Worm (Caenorhabditis elegans) whole organism, mixed stage, embryonic: ENCODE measurements around the gene Y17G9B.2.

Experiments used
- M03D4.4 ChIP-seq: sonication (generic microtip); optimal IDR thresholded peaks from 2 replicates; lab custom pipeline; 2017; ENCODE audit warnings: mild to moderate bottlenecking, missing genetic modification characterization, missing compliant biosample characterization
- bed-3 ChIP-seq: fragments of 200-800 bp; sonication (Bioruptor generic); optimal IDR thresholded peaks from 3 replicates; lab custom pipeline; 2018; ENCODE audit warnings: mild to moderate bottlenecking, missing genetic modification characterization, moderate library complexity, missing compliant biosample characterization
- blmp-1 ChIP-seq: fragments of 150-350 bp; optimal IDR thresholded peaks from 2 replicates; lab custom pipeline; 2014; ENCODE audit warnings: missing biosample characterization, missing genetic modification characterization
- ceh-39 ChIP-seq: fragments of 150-350 bp; optimal IDR thresholded peaks from 2 replicates; lab custom pipeline; 2014; ENCODE audit warnings: missing biosample characterization, missing genetic modification characterization
- ceh-43 ChIP-seq: fragments of 200-800 bp; sonication (Bioruptor generic); optimal IDR thresholded peaks from 2 replicates; lab custom pipeline; 2018; ENCODE audit warnings: mild to moderate bottlenecking, missing genetic modification characterization, moderate library complexity, missing compliant biosample characterization
- ceh-83 ChIP-seq: fragments of 200-800 bp; sonication (Bioruptor generic); optimal IDR thresholded peaks from 2 replicates; lab custom pipeline; 2018; ENCODE audit warnings: mild to moderate bottlenecking, missing genetic modification characterization, missing compliant biosample characterization
- ces-1 ChIP-seq: fragments of 150-350 bp; optimal IDR thresholded peaks from 2 replicates; lab custom pipeline; 2014; ENCODE audit warnings: missing biosample characterization, missing genetic modification reagents, missing genetic modification characterization
- cnd-1 ChIP-seq: fragments of 200-800 bp; sonication (Bioruptor generic); optimal IDR thresholded peaks from 2 replicates; lab custom pipeline; 2018; ENCODE audit warnings: mild to moderate bottlenecking, missing genetic modification characterization, missing compliant biosample characterization
- drap-1 ChIP-seq: fragments of 200-800 bp; sonication (Bioruptor generic); optimal IDR thresholded peaks from 3 replicates; lab custom pipeline; 2018; ENCODE audit warnings: mild to moderate bottlenecking, missing genetic modification characterization, missing compliant biosample characterization
- elt-1 ChIP-seq: sonication (generic microtip); optimal IDR thresholded peaks from 2 replicates; lab custom pipeline; 2017; ENCODE audit warnings: missing genetic modification characterization, mild to moderate bottlenecking, missing compliant biosample characterization, antibody characterized with exemption, moderate library complexity, borderline replicate concordance; ENCODE audit not compliant: insufficient read depth
- elt-3 ChIP-seq: fragments of 150-350 bp; optimal IDR thresholded peaks from 2 replicates; lab custom pipeline; 2014; ENCODE audit warnings: missing biosample characterization, missing genetic modification characterization
- flh-1 ChIP-seq: fragments of 200-800 bp; sonication (Bioruptor generic); optimal IDR thresholded peaks from 2 replicates; lab custom pipeline; 2018; ENCODE audit warnings: mild to moderate bottlenecking, missing genetic modification characterization, moderate library complexity, missing compliant biosample characterization
- ham-2 ChIP-seq: fragments of 200-800 bp; sonication (Bioruptor generic); optimal IDR thresholded peaks from 2 replicates; lab custom pipeline; 2018; ENCODE audit warnings: mild to moderate bottlenecking, missing genetic modification characterization, missing compliant biosample characterization
- hlh-1 ChIP-seq: fragments of 150-350 bp; optimal IDR thresholded peaks from 2 replicates; lab custom pipeline; 2014; ENCODE audit warnings: missing biosample characterization, missing genetic modification reagents, missing genetic modification characterization
- lin-13 ChIP-seq: fragments of 150-350 bp; optimal IDR thresholded peaks from 2 replicates; lab custom pipeline; 2014; ENCODE audit warnings: missing biosample characterization, missing genetic modification characterization
- lin-32 ChIP-seq: fragments of 200-800 bp; sonication (Bioruptor generic); optimal IDR thresholded peaks from 2 replicates; lab custom pipeline; 2018; ENCODE audit warnings: mild to moderate bottlenecking, missing genetic modification characterization, missing compliant biosample characterization
- lsy-2 ChIP-seq: fragments of 150-350 bp; optimal IDR thresholded peaks from 2 replicates; lab custom pipeline; 2014; ENCODE audit warnings: missing biosample characterization, missing genetic modification characterization
- mab-5 ChIP-seq: fragments of 150-350 bp; optimal IDR thresholded peaks from 2 replicates; lab custom pipeline; 2014; ENCODE audit warnings: missing biosample characterization, missing genetic modification characterization
- mep-1 ChIP-seq: fragments of 150-350 bp; optimal IDR thresholded peaks from 2 replicates; lab custom pipeline; 2017; ENCODE audit warnings: missing biosample characterization, missing genetic modification reagents, missing genetic modification characterization, inconsistent platforms
- mls-2 ChIP-seq: sonication (generic microtip); optimal IDR thresholded peaks from 2 replicates; lab custom pipeline; 2016; ENCODE audit warnings: mild to moderate bottlenecking, missing genetic modification characterization, moderate library complexity, missing compliant biosample characterization
- nhr-12 ChIP-seq: fragments of 150-350 bp; optimal IDR thresholded peaks from 2 replicates; lab custom pipeline; 2014; ENCODE audit warnings: missing biosample characterization, missing genetic modification characterization
- nhr-2 ChIP-seq: fragments of 150-350 bp; optimal IDR thresholded peaks from 2 replicates; lab custom pipeline; 2014; ENCODE audit warnings: missing biosample characterization, missing genetic modification characterization
- nhr-237 ChIP-seq: fragments of 150-350 bp; optimal IDR thresholded peaks from 2 replicates; lab custom pipeline; 2014; ENCODE audit warnings: missing biosample characterization, missing genetic modification characterization
- nhr-28 ChIP-seq: fragments of 150-350 bp; optimal IDR thresholded peaks from 2 replicates; lab custom pipeline; 2014; ENCODE audit warnings: missing biosample characterization, missing genetic modification characterization
- nhr-76 ChIP-seq: sonication (generic microtip); optimal IDR thresholded peaks from 2 replicates; lab custom pipeline; 2017; ENCODE audit warnings: missing biosample characterization, missing genetic modification characterization
- pha-4 ChIP-seq: fragments of 150-350 bp; optimal IDR thresholded peaks from 2 replicates; lab custom pipeline; 2018; ENCODE audit warnings: missing biosample characterization, missing genetic modification reagents, missing genetic modification characterization
- sem-2 ChIP-seq: fragments of 200-800 bp; sonication (Bioruptor generic); optimal IDR thresholded peaks from 2 replicates; lab custom pipeline; 2018; ENCODE audit warnings: mild to moderate bottlenecking, missing genetic modification characterization, missing compliant biosample characterization
- snpc-4 ChIP-seq: fragments of 150-350 bp; optimal IDR thresholded peaks from 2 replicates; lab custom pipeline; 2014; ENCODE audit warnings: missing biosample characterization, missing genetic modification characterization
- sptf-1 ChIP-seq: sonication (generic microtip); optimal IDR thresholded peaks from 2 replicates; lab custom pipeline; 2017; ENCODE audit warnings: mild to moderate bottlenecking, missing genetic modification characterization, moderate library complexity, missing compliant biosample characterization
- tbx-8 ChIP-seq: fragments of 200-800 bp; sonication (Bioruptor generic); optimal IDR thresholded peaks from 2 replicates; lab custom pipeline; 2018; ENCODE audit warnings: mild to moderate bottlenecking, missing genetic modification characterization, moderate library complexity, missing compliant biosample characterization
- unc-120 ChIP-seq: sonication (generic microtip); optimal IDR thresholded peaks from 2 replicates; lab custom pipeline; 2017; ENCODE audit warnings: missing genetic modification characterization, missing compliant biosample characterization; ENCODE audit not compliant: poor library complexity, severe bottlenecking
- unc-39 ChIP-seq: fragments of 150-350 bp; optimal IDR thresholded peaks from 2 replicates; lab custom pipeline; 2014; ENCODE audit warnings: missing biosample characterization, missing genetic modification characterization
- unc-62 ChIP-seq: fragments of 150-350 bp; optimal IDR thresholded peaks from 2 replicates; lab custom pipeline; 2014; ENCODE audit warnings: missing biosample characterization, missing genetic modification reagents, missing genetic modification characterization
- zip-8 ChIP-seq: fragments of 150-350 bp; optimal IDR thresholded peaks from 2 replicates; lab custom pipeline; 2014; ENCODE audit warnings: missing biosample characterization, missing genetic modification characterization
- ztf-11 ChIP-seq: fragments of 150-350 bp; optimal IDR thresholded peaks from 2 replicates; lab custom pipeline; 2014; ENCODE audit warnings: missing biosample characterization, missing genetic modification characterization

Y17G9B.2 gene

DNA sequence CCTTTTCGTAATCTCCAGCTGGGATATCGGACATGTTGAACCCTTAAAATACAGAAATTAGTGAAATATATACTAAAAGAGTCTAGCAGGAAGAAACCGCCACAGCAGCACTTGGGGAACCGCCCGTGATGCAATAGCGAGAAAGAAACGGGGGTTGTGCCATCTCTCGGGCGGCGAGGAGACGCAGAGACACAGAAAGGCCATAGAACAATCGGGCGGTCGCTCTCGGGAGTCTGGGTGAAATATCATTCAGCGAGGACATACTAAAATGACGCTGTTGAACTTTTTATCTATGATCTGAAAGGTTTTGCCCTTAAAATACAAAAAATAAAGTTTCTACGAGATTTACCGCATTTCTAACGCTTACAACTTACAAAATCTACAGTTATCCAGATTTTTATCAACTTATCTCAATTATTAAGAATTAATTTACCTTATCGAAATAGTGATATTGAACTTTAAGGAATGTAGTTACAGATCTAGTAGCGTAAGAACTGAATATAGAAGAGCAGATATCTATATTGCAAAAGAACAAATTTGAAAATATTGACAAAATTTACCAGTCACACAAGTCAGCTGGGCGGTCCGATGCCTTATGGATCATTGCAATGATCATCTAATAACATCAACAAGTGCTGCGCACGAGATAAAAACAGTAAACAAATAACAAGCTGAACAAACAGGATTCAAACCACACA, 15.4 kb upstream of the Y17G9B.2 start, which contains the start of gene cyc-2.1 (continued):
- TF ChIP-seq blmp-1 (no peak), M03D4.4 (tag; lab: Kevin White, UChicago) (peak; percentile 31), unc-120 (no peak), nhr-28 (tag; lab: Kevin White, UChicago) (no peak), ztf-11 (tag; lab: Kevin White, UChicago) (no peak), sem-2 (no peak), cnd-1 (tag; lab: Kevin White, UChicago) (no peak), mls-2 (tag; lab: Kevin White, UChicago) (no peak), lin-32 (GFP tag; lab: Kevin White, UChicago) (no peak)

DNA sequence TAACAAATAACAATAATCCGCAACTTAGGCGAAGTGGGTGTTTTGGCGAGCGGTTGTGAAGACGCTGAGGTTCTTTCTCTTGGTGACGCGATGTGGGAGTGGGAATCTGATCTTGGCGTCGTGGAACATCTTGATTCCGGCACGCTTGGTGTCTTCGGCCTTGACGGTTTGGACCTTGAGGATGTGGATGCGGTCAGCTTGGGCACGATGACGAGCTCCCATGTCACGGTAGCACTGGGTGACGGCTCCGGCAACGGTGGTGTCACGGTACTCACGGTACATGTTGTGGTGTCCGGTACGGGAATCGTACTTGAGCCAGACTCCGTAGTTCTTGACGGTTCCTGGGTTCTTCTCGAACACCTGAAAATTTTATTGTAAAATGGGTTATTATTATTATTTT, 14.8 kb upstream of the Y17G9B.2 start:
- TF ChIP-seq lin-32 (GFP tag; lab: Kevin White, UChicago) (no peak), zip-8 (tag; lab: Kevin White, UChicago) (no peak), mep-1 (tag; lab: Kevin White, UChicago) (no peak), mab-5 (no peak)
- TF ChIP-seq, all 35 proteins: peak for 0

DNA sequence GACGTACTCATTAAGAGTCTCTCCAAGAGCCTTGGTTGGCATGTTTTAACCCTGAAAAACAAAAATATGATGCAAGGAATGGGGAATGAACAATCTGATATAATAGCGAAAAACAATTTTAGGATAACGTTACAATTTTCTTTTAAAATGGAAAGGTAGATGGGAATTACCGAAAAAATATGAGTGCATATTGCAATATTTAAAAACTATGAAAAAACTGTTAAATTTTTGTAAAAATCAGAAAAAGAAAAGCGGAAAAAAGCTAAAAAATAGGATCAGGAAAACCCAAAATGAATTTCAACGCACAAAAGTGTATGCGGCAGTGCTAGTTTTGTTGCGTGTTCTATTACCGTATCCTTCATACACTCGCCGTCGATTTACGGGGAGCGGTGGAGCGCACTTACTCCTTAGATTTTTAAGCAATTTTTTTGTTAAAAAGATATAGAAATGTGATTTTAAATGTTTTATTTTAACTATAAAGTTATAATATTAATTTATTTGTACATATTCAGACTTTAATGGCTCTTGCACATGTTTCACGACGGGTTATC, 14.1 kb upstream of the Y17G9B.2 start, which contains the start of the genes rpl-20 and Y17G9B.5:
Gene rpl-20, minus strand, starts transcription at position 51 of the 551 bp plus-strand sequence.
Gene Y17G9B.5, plus strand, starts transcription at position 513 of the 551 bp plus-strand sequence.
- TF ChIP-seq ztf-11 (tag; lab: Kevin White, UChicago) (peak; percentile 84), flh-1 (no peak), snpc-4 (no peak), nhr-2 (tag; lab: Kevin White, UChicago) (peak; percentile 61), lin-13 (tag; lab: Kevin White, UChicago) (peak; percentile 100), pha-4 (tag; lab: Kevin White, UChicago) (peak; percentile 100), ces-1 (peak; percentile 96), ceh-39 (tag; lab: Kevin White, UChicago) (peak; percentile 100), tbx-8 (GFP tag; lab: Kevin White, UChicago) (peak; percentile 89), M03D4.4 (tag; lab: Kevin White, UChicago) (peak; percentile 94), mls-2 (tag; lab: Kevin White, UChicago) (peak; percentile 91), unc-120 (peak; percentile 86), nhr-12 (no peak), lin-32 (GFP tag; lab: Kevin White, UChicago) (peak; percentile 78), bed-3 (peak; percentile 66), lsy-2 (tag; lab: Kevin White, UChicago) (peak; percentile 100), unc-39 (tag; lab: Kevin White, UChicago) (no peak), hlh-1 (tag; lab: Kevin White, UChicago) (peak; percentile 73), zip-8 (tag; lab: Kevin White, UChicago) (no peak), mab-5 (peak; percentile 89), ceh-83 (GFP tag; lab: Kevin White, UChicago) (peak; percentile 87), sptf-1 (peak; percentile 97), nhr-237 (tag; lab: Kevin White, UChicago) (peak; percentile 99), drap-1 (GFP tag; lab: Kevin White, UChicago) (peak; percentile 93), nhr-76 (tag; lab: Kevin White, UChicago) (peak; percentile 13), unc-62 (GFP tag; lab: Kevin White, UChicago) (peak; percentile 87), cnd-1 (tag; lab: Kevin White, UChicago) (peak; percentile 95), mep-1 (tag; lab: Kevin White, UChicago) (peak; percentile 100), elt-3 (tag; lab: Kevin White, UChicago) (peak; percentile 88), elt-1 (tag; lab: Kevin White, UChicago) (peak; percentile 67), ham-2 (GFP tag; lab: Kevin White, UChicago) (peak; percentile 92), blmp-1 (peak; percentile 33), ceh-43 (GFP tag; lab: Kevin White, UChicago) (peak; percentile 88), nhr-28 (tag; lab: Kevin White, UChicago) (peak; percentile 86), sem-2 (peak; percentile 54)
